Fruit fly (Drosophila melanogaster) whole organism, embryonic: ENCODE data around the gene Rpn12.

Source experiments
- ATbp ChIP-seq: fragments of 200-800 bp; sonication (Bioruptor generic); optimal IDR thresholded peaks from 2 replicates; lab custom pipeline; 2017; ENCODE audit warnings: missing biosample characterization, mild to moderate bottlenecking, missing genetic modification characterization, missing genetic modification reagents
- CG10959 ChIP-seq: fragments of 200-800 bp; sonication (Bioruptor generic); IDR thresholded peaks from 2 replicates; pipeline ENCODE4 v1.3.6; 2022; ENCODE audit warnings: missing biosample characterization, missing genetic modification characterization
- CG11093 ChIP-seq: fragments of 200-800 bp; sonication (Bioruptor generic); IDR thresholded peaks from 3 replicates; pipeline ENCODE4 v1.3.6; 2022; ENCODE audit warnings: missing biosample characterization, missing genetic modification characterization
- CG11456 ChIP-seq: fragments of 200-800 bp; sonication (Bioruptor generic); IDR thresholded peaks from 3 replicates; pipeline ENCODE4 v1.3.6; 2022; ENCODE audit warnings: missing biosample characterization, missing genetic modification characterization
- CG11695 ChIP-seq: fragments of 200-800 bp; sonication (Bioruptor generic); IDR thresholded peaks from 3 replicates; pipeline ENCODE4 v1.3.6; 2022; ENCODE audit warnings: missing biosample characterization, missing genetic modification characterization
- CG12236 ChIP-seq: fragments of 200-800 bp; sonication (Bioruptor generic); optimal IDR thresholded peaks from 2 replicates; lab custom pipeline; 2016; ENCODE audit warnings: missing biosample characterization, missing genetic modification characterization
- CG12659 ChIP-seq: fragments of 200-800 bp; sonication (Bioruptor generic); optimal IDR thresholded peaks from 3 replicates; lab custom pipeline; 2017; ENCODE audit warnings: mild to moderate bottlenecking, missing biosample characterization, missing genetic modification reagents, missing genetic modification characterization
- CG15514 ChIP-seq: fragments of 200-800 bp; sonication (Bioruptor generic); optimal IDR thresholded peaks from 3 replicates; lab custom pipeline; 2017; ENCODE audit warnings: missing biosample characterization, missing genetic modification characterization, mild to moderate bottlenecking, moderate library complexity, missing genetic modification reagents
- CG15601 ChIP-seq: fragments of 200-800 bp; sonication (Bioruptor generic); optimal IDR thresholded peaks from 3 replicates; lab custom pipeline; 2019; ENCODE audit warnings: missing biosample characterization, mild to moderate bottlenecking, missing genetic modification characterization, moderate library complexity
- CG18262 ChIP-seq: fragments of 200-800 bp; optimal IDR thresholded peaks from 3 replicates; lab custom pipeline; 2019; ENCODE audit warnings: missing biosample characterization, mild to moderate bottlenecking, missing genetic modification characterization, moderate library complexity
- CG2199 ChIP-seq: fragments of 200-800 bp; sonication (Bioruptor generic); IDR thresholded peaks from 3 replicates; pipeline ENCODE4 v1.3.6; 2022; ENCODE audit warnings: missing biosample characterization, missing genetic modification characterization
- CG31224 ChIP-seq: fragments of 200-800 bp; sonication (Bioruptor generic); IDR thresholded peaks from 2 replicates; pipeline ENCODE4 v1.3.6; 2022; ENCODE audit warnings: missing biosample characterization, missing genetic modification characterization
- CG34224 ChIP-seq: fragments of 200-800 bp; sonication (Bioruptor generic); IDR thresholded peaks from 3 replicates; pipeline ENCODE4 v1.3.6; 2022; ENCODE audit warnings: missing biosample characterization, missing genetic modification characterization; ENCODE audit not compliant: partially characterized antibody
- CG43689 ChIP-seq: fragments of 200-800 bp; sonication (Bioruptor generic); IDR thresholded peaks from 2 replicates; pipeline ENCODE4 v1.3.6; 2022; ENCODE audit warnings: missing biosample characterization, missing genetic modification characterization
- CG5180 ChIP-seq: fragments of 200-800 bp; sonication (Bioruptor generic); optimal IDR thresholded peaks from 3 replicates; lab custom pipeline; 2017; ENCODE audit warnings: missing biosample characterization, missing genetic modification characterization, mild to moderate bottlenecking, moderate library complexity, missing genetic modification reagents
- CG7963 ChIP-seq: fragments of 200-800 bp; sonication (Bioruptor generic); IDR thresholded peaks from 3 replicates; pipeline ENCODE4 v1.3.6; 2022; ENCODE audit warnings: missing biosample characterization, missing genetic modification characterization; ENCODE audit not compliant: partially characterized antibody
- CG8944 ChIP-seq: fragments of 200-800 bp; sonication (Bioruptor generic); optimal IDR thresholded peaks from 3 replicates; lab custom pipeline; 2016; ENCODE audit warnings: missing biosample characterization, missing genetic modification characterization
- Dek ChIP-seq: fragments of 200-800 bp; sonication (Bioruptor generic); optimal IDR thresholded peaks from 3 replicates; lab custom pipeline; 2019; ENCODE audit warnings: missing biosample characterization, mild to moderate bottlenecking, missing genetic modification characterization, moderate library complexity
- Eip74EF ChIP-seq, 2 experiments: fragments of 200-800 bp in 1 of 2; fragments of >200 bp in 1 of 2; sonication (Bioruptor generic) in 1 of 2; optimal IDR thresholded peaks; 2 replicates each; lab custom pipeline; 2017 to 2019; ENCODE audit warnings: missing biosample characterization in 2 of 2, missing genetic modification characterization in 2 of 2, mild to moderate bottlenecking in 1 of 2, moderate library complexity in 1 of 2
- Gsc ChIP-seq: fragments of 200-800 bp; sonication (Bioruptor generic); IDR thresholded peaks from 2 replicates; pipeline ENCODE4 v1.3.6; 2022; ENCODE audit warnings: missing biosample characterization, missing genetic modification characterization
- H15 ChIP-seq: fragments of 200-800 bp; sonication (Bioruptor generic); IDR thresholded peaks from 3 replicates; pipeline ENCODE4 v1.3.6; 2022; ENCODE audit warnings: missing biosample characterization, missing genetic modification characterization
- HLH4C ChIP-seq: fragments of 200-800 bp; sonication (Bioruptor generic); IDR thresholded peaks from 3 replicates; pipeline ENCODE4 v1.3.6; 2022; ENCODE audit warnings: missing biosample characterization, missing genetic modification characterization; ENCODE audit not compliant: partially characterized antibody
- HLHmδ ChIP-seq: fragments of 200-800 bp; sonication (Bioruptor generic); optimal IDR thresholded peaks from 2 replicates; lab custom pipeline; 2018; ENCODE audit warnings: missing biosample characterization, mild to moderate bottlenecking, missing genetic modification characterization, moderate library complexity
- Hr78 ChIP-seq, 2 experiments: fragments of 200-800 bp in 1 of 2; fragments of >200 bp in 1 of 2; sonication (Bioruptor generic) in 1 of 2; optimal IDR thresholded peaks; 2 replicates each; lab custom pipeline; 2017 to 2019; ENCODE audit warnings: missing biosample characterization in 2 of 2, missing genetic modification characterization in 2 of 2, mild to moderate bottlenecking in 1 of 2, moderate library complexity in 1 of 2
- Lhr ChIP-seq: fragments of 200-800 bp; sonication (Bioruptor generic); optimal IDR thresholded peaks from 3 replicates; lab custom pipeline; 2017; ENCODE audit warnings: mild to moderate bottlenecking, missing biosample characterization, missing genetic modification reagents, missing genetic modification characterization
- Med ChIP-seq: fragments of 200-800 bp; sonication (Bioruptor generic); peaks from one replicate; lab custom pipeline; 2016; ENCODE audit warnings: missing biosample characterization, missing genetic modification characterization, mild to moderate bottlenecking, inconsistent platforms, moderate library complexity
- Spps ChIP-seq: fragments of 200-800 bp; sonication (Bioruptor generic); optimal IDR thresholded peaks from 2 replicates; lab custom pipeline; 2018; ENCODE audit warnings: missing biosample characterization, mild to moderate bottlenecking, missing genetic modification characterization
- Ssrp ChIP-seq: fragments of 200-800 bp; sonication (Bioruptor generic); optimal IDR thresholded peaks from 2 replicates; lab custom pipeline; 2018; ENCODE audit warnings: missing biosample characterization, mild to moderate bottlenecking, missing genetic modification characterization, moderate library complexity
- Vsx1 ChIP-seq: fragments of 200-800 bp; sonication (Bioruptor generic); optimal IDR thresholded peaks from 2 replicates; lab custom pipeline; 2017; ENCODE audit warnings: missing biosample characterization, mild to moderate bottlenecking, missing genetic modification characterization, missing genetic modification reagents
- az2 ChIP-seq: fragments of 200-800 bp; sonication (Bioruptor generic); optimal IDR thresholded peaks from 3 replicates; lab custom pipeline; 2016; ENCODE audit warnings: missing biosample characterization, missing genetic modification characterization
- bab2 ChIP-seq: fragments of 200-800 bp; sonication (Bioruptor generic); optimal IDR thresholded peaks from 2 replicates; lab custom pipeline; 2016; ENCODE audit warnings: missing biosample characterization, missing genetic modification characterization
- bbx ChIP-seq: fragments of 200-800 bp; sonication (Bioruptor generic); IDR thresholded peaks from 2 replicates; pipeline ENCODE4 v1.3.6; 2022; ENCODE audit warnings: missing biosample characterization, missing genetic modification characterization; ENCODE audit not compliant: partially characterized antibody
- corto ChIP-seq: fragments of 200-800 bp; sonication (Bioruptor generic); optimal IDR thresholded peaks from 2 replicates; lab custom pipeline; 2016; ENCODE audit warnings: missing biosample characterization, mild to moderate bottlenecking, missing genetic modification characterization, moderate library complexity
- croc ChIP-seq: fragments of 200-800 bp; sonication (Bioruptor generic); conservative IDR thresholded peaks from 3 replicates; pipeline ENCODE4 v1.3.6; 2022; ENCODE audit warnings: missing biosample characterization, missing genetic modification characterization
- danr ChIP-seq: fragments of 200-800 bp; sonication (Bioruptor generic); IDR thresholded peaks from 2 replicates; pipeline ENCODE4 v1.3.6; 2022; ENCODE audit warnings: missing biosample characterization, missing genetic modification characterization
- dimm ChIP-seq: fragments of 200-800 bp; sonication (Bioruptor generic); IDR thresholded peaks from 2 replicates; pipeline ENCODE4 v1.3.6; 2022; ENCODE audit warnings: missing biosample characterization, missing genetic modification characterization
- dpn ChIP-seq, 2 experiments: fragments of 200-800 bp; sonication (Bioruptor generic); optimal IDR thresholded peaks; 3 replicates each; lab custom pipeline; 2016; ENCODE audit warnings: missing biosample characterization in 2 of 2, missing genetic modification characterization in 2 of 2
- fd96Cb ChIP-seq: fragments of 200-800 bp; sonication (Bioruptor generic); optimal IDR thresholded peaks from 2 replicates; lab custom pipeline; 2018; ENCODE audit warnings: missing biosample characterization, mild to moderate bottlenecking, missing genetic modification characterization, moderate library complexity
- kay ChIP-seq: fragments of 200-800 bp; sonication (Bioruptor generic); optimal IDR thresholded peaks from 2 replicates; lab custom pipeline; 2016; ENCODE audit warnings: missing biosample characterization, missing genetic modification characterization
- ken ChIP-seq: fragments of 200-800 bp; sonication (Bioruptor generic); IDR thresholded peaks from 3 replicates; pipeline ENCODE4 v1.3.6; 2022; ENCODE audit warnings: missing biosample characterization, missing genetic modification characterization
- luna ChIP-seq: fragments of 200-800 bp; sonication (Bioruptor generic); optimal IDR thresholded peaks from 2 replicates; lab custom pipeline; 2016; ENCODE audit warnings: missing biosample characterization, missing genetic modification characterization
- mld ChIP-seq: fragments of 200-800 bp; sonication (Bioruptor generic); IDR thresholded peaks from 3 replicates; pipeline ENCODE4 v1.3.6; 2022; ENCODE audit warnings: missing biosample characterization, missing genetic modification characterization; ENCODE audit not compliant: partially characterized antibody
- onecut ChIP-seq: fragments of 200-800 bp; sonication (Bioruptor generic); IDR thresholded peaks from 2 replicates; pipeline ENCODE4 v1.3.6; 2022; ENCODE audit warnings: missing biosample characterization, missing genetic modification characterization
- salm ChIP-seq: fragments of 200-800 bp; sonication (Bioruptor generic); optimal IDR thresholded peaks from 2 replicates; lab custom pipeline; 2018; ENCODE audit warnings: missing biosample characterization, mild to moderate bottlenecking, missing genetic modification characterization
- schlank ChIP-seq: fragments of 200-800 bp; sonication (Bioruptor generic); optimal IDR thresholded peaks from 2 replicates; lab custom pipeline; 2018; ENCODE audit warnings: missing biosample characterization, mild to moderate bottlenecking, missing genetic modification characterization
- trem ChIP-seq: fragments of 200-800 bp; optimal IDR thresholded peaks from 3 replicates; lab custom pipeline; 2019; ENCODE audit warnings: missing biosample characterization, mild to moderate bottlenecking, missing genetic modification characterization, moderate library complexity
- tx ChIP-seq: fragments of 200-800 bp; sonication (Bioruptor generic); optimal IDR thresholded peaks from 2 replicates; lab custom pipeline; 2016; ENCODE audit warnings: missing biosample characterization, missing genetic modification characterization
- zfh2 ChIP-seq: fragments of 200-800 bp; sonication (Bioruptor generic); optimal IDR thresholded peaks from 2 replicates; lab custom pipeline; 2016; ENCODE audit warnings: missing biosample characterization, missing genetic modification characterization

Rpn12 gene

DNA sequence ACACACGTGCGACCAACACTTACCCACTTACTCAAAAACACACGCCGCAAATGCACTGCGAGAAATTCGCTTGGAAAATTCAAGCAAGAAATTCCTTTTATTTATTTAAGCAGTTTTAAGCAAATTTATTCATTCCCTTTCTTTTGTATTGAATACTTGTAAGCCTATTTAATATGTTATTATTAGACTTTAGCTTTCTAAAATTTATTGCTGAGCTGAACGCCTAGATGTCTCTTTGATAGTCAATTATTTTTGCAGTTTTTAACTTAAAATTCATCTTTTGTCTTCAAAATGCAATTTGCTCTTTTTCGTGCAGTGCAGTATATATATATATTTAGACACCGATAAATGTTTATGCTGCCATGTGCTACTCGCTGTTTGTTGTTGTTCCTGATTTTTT lies 48.9 kb upstream of the Rpn12 start (continued):
- peak; percentile 54; the same call in 1 of the 2 replicates for TF ChIP-seq Gsc
- peak; percentile 70 for TF ChIP-seq croc (GFP tag; lab: Robert Waterston, UW)
- TF ChIP-seq CG10959 (GFP tag; lab: Robert Waterston, UW): no peak
- TF ChIP-seq CG2199: no peak
- peak; percentile 50; the same call in 1 of the 3 replicates for TF ChIP-seq H15 (GFP tag; lab: Robert Waterston, UW)
- TF ChIP-seq dpn (GFP tag; optimal IDR thresholded peaks at IDR 0.05; lab: Kevin White, UChicago): peak; percentile 61 to 72
- TF ChIP-seq Vsx1 (GFP tag; lab: Kevin White, UChicago): peak; percentile 47
- TF ChIP-seq CG11456 (GFP tag; lab: Robert Waterston, UW): peak; percentile 35; the same call in 1 of the 3 replicates
- no peak for TF ChIP-seq CG43689 (GFP tag; lab: Robert Waterston, UW)
- TF ChIP-seq ATbp (GFP tag; lab: Kevin White, UChicago): peak; percentile 70
- peak; percentile 59 for TF ChIP-seq kay
- TF ChIP-seq dimm (GFP tag; lab: Robert Waterston, UW): 0 out of 2 replicates have a peak, but pooled peaks have one; percentile 7
- TF ChIP-seq luna (GFP tag; lab: Kevin White, UChicago): no peak
- peak; percentile 87 for TF ChIP-seq CG18262 (tag; lab: Kevin White, UChicago)
- peak; percentile 53 for TF ChIP-seq onecut (GFP tag; lab: Robert Waterston, UW)
- peak; percentile 69 for TF ChIP-seq CG15601
- TF ChIP-seq Lhr (GFP tag; lab: Kevin White, UChicago): peak; percentile 27
- TF ChIP-seq Med (GFP tag; lab: Kevin White, UChicago): peak; percentile 89
- peak; percentile 73 for TF ChIP-seq Spps (tag; lab: Kevin White, UChicago)
- peak; percentile 58 for TF ChIP-seq tx
- TF ChIP-seq zfh2 (GFP tag; lab: Kevin White, UChicago): peak; percentile 47
- TF ChIP-seq ken (GFP tag; lab: Robert Waterston, UW): peak; percentile 55; the same call in 1 of the 3 replicates
- TF ChIP-seq CG34224 (GFP tag; lab: Robert Waterston, UW): no peak
- TF ChIP-seq CG8944 (GFP tag; lab: Kevin White, UChicago): peak; percentile 71
- TF ChIP-seq danr (GFP tag; lab: Robert Waterston, UW): peak; percentile 49
- peak in 1 of 2 experiments; percentile 46 for TF ChIP-seq Hr78 (GFP tag; optimal IDR thresholded peaks at IDR 0.05; lab: Kevin White, UChicago)
- TF ChIP-seq mld (GFP tag; lab: Robert Waterston, UW): no peak
- peak; percentile 85 for TF ChIP-seq CG12659 (GFP tag; lab: Kevin White, UChicago)
- TF ChIP-seq CG7963 (GFP tag; lab: Robert Waterston, UW): no peak
- peak; percentile 81 for TF ChIP-seq az2
- TF ChIP-seq corto (GFP tag; lab: Kevin White, UChicago): no peak
- TF ChIP-seq CG31224 (GFP tag; lab: Robert Waterston, UW): peak; percentile 35; the same call in 1 of the 2 replicates
- no peak for TF ChIP-seq bbx (GFP tag; lab: Robert Waterston, UW)
- TF ChIP-seq Eip74EF (GFP tag; optimal IDR thresholded peaks at IDR 0.05; lab: Kevin White, UChicago): peak in 1 of 2 experiments; percentile 75
- TF ChIP-seq CG15514 (GFP tag; lab: Kevin White, UChicago): peak; percentile 49
- TF ChIP-seq CG5180 (GFP tag; lab: Kevin White, UChicago): peak; percentile 68
- TF ChIP-seq trem (tag; lab: Kevin White, UChicago): peak; percentile 75
- TF ChIP-seq schlank: peak; percentile 38
- peak; percentile 47; the same call in 1 of the 3 replicates for TF ChIP-seq CG11093
- peak; percentile 71 for TF ChIP-seq bab2 (GFP tag; lab: Kevin White, UChicago)
- peak; percentile 63 for TF ChIP-seq salm (tag; lab: Kevin White, UChicago)
- peak; percentile 68 for TF ChIP-seq Dek (tag; lab: Kevin White, UChicago)
- TF ChIP-seq fd96Cb: peak; percentile 86
- TF ChIP-seq HLHmδ: no peak
- TF ChIP-seq CG12236: peak; percentile 30
- peak; percentile 87 for TF ChIP-seq Ssrp (tag; lab: Kevin White, UChicago)
- no peak for TF ChIP-seq HLH4C
- TF ChIP-seq CG11695 (GFP tag; lab: Robert Waterston, UW): no peak; the same call in 2 of the 3 replicates
